Worm (Caenorhabditis elegans) whole organism, L2 larva: ENCODE measurements around the gene Y55H10A.2.

Experiments
- C34F6.9 ChIP-seq: fragments of 150-350 bp; optimal IDR thresholded peaks from 2 replicates; lab custom pipeline; 2014; ENCODE audit warnings: missing biosample characterization, missing genetic modification characterization
- R02D3.7 ChIP-seq: fragments of 150-350 bp; optimal IDR thresholded peaks from 2 replicates; lab custom pipeline; 2014; ENCODE audit warnings: missing biosample characterization, missing genetic modification characterization
- ZK546.5 ChIP-seq: sonication (generic microtip); optimal IDR thresholded peaks from 2 replicates; lab custom pipeline; 2017; ENCODE audit warnings: missing biosample characterization, missing genetic modification characterization
- alr-1 ChIP-seq: fragments of 150-350 bp; optimal IDR thresholded peaks from 2 replicates; lab custom pipeline; 2014; ENCODE audit warnings: missing biosample characterization, missing genetic modification characterization
- aly-2 ChIP-seq: fragments of 150-350 bp; optimal IDR thresholded peaks from 2 replicates; lab custom pipeline; 2014; ENCODE audit warnings: missing biosample characterization, missing genetic modification characterization
- ama-1 ChIP-seq: fragments of 150-350 bp; optimal IDR thresholded peaks from 2 replicates; lab custom pipeline; 2018; ENCODE audit warnings: inconsistent platforms
- blmp-1 ChIP-seq: sonication (generic microtip); optimal IDR thresholded peaks from 2 replicates; lab custom pipeline; 2017; ENCODE audit warnings: missing genetic modification characterization, mild to moderate bottlenecking, missing compliant biosample characterization, antibody characterized with exemption, moderate library complexity; ENCODE audit not compliant: insufficient read depth
- ceh-82 ChIP-seq: fragments of 150-350 bp; optimal IDR thresholded peaks from 2 replicates; lab custom pipeline; 2014; ENCODE audit warnings: missing biosample characterization, missing genetic modification characterization
- crh-2 ChIP-seq: sonication (generic microtip); optimal IDR thresholded peaks from 2 replicates; lab custom pipeline; 2017; ENCODE audit warnings: missing biosample characterization, missing genetic modification characterization
- egl-27 ChIP-seq: sonication (generic microtip); optimal IDR thresholded peaks from 3 replicates; lab custom pipeline; 2017; ENCODE audit warnings: missing biosample characterization, missing genetic modification reagents, missing genetic modification characterization
- elt-1 ChIP-seq: fragments of 150-350 bp; optimal IDR thresholded peaks from 2 replicates; lab custom pipeline; 2014; ENCODE audit warnings: missing biosample characterization, missing genetic modification characterization
- fos-1 ChIP-seq: fragments of 150-350 bp; optimal IDR thresholded peaks from 2 replicates; lab custom pipeline; 2014; ENCODE audit warnings: missing biosample characterization, missing genetic modification characterization
- gmeb-1 ChIP-seq: fragments of 150-350 bp; optimal IDR thresholded peaks from 2 replicates; lab custom pipeline; 2014; ENCODE audit warnings: missing biosample characterization, missing genetic modification characterization
- lin-11 ChIP-seq: fragments of 150-350 bp; sonication (generic microtip); optimal IDR thresholded peaks from 2 replicates; lab custom pipeline; 2014; ENCODE audit warnings: missing biosample characterization, missing genetic modification characterization, inconsistent platforms, mixed read lengths
- lin-13 ChIP-seq: fragments of 150-350 bp; optimal IDR thresholded peaks from 2 replicates; lab custom pipeline; 2014; ENCODE audit warnings: missing biosample characterization, missing genetic modification reagents, missing genetic modification characterization
- lin-39 ChIP-seq: fragments of 150-350 bp; optimal IDR thresholded peaks from 2 replicates; lab custom pipeline; 2014; ENCODE audit warnings: missing biosample characterization, missing genetic modification reagents, missing genetic modification characterization
- lsy-2 ChIP-seq, 2 experiments: fragments of 150-350 bp in 1 of 2; sonication (generic microtip) in 1 of 2; optimal IDR thresholded peaks; 2 replicates each; lab custom pipeline; 2014 to 2017; ENCODE audit warnings: missing biosample characterization in 2 of 2, missing genetic modification characterization in 2 of 2
- mab-5 ChIP-seq: fragments of 150-350 bp; optimal IDR thresholded peaks from 2 replicates; lab custom pipeline; 2014; ENCODE audit warnings: missing biosample characterization, missing genetic modification characterization
- mbf-1 ChIP-seq: sonication (generic microtip); optimal IDR thresholded peaks from 2 replicates; lab custom pipeline; 2017; ENCODE audit warnings: missing biosample characterization, missing genetic modification characterization
- nhr-10 ChIP-seq: sonication (generic microtip); optimal IDR thresholded peaks from 2 replicates; lab custom pipeline; 2017; ENCODE audit warnings: missing biosample characterization, missing genetic modification characterization
- nhr-12 ChIP-seq: fragments of 150-350 bp; optimal IDR thresholded peaks from 2 replicates; lab custom pipeline; 2014; ENCODE audit warnings: missing biosample characterization, missing genetic modification characterization
- nhr-23 ChIP-seq: fragments of 150-350 bp; optimal IDR thresholded peaks from 2 replicates; lab custom pipeline; 2014; ENCODE audit warnings: missing biosample characterization, missing genetic modification reagents, missing genetic modification characterization
- nhr-237 ChIP-seq: fragments of 150-350 bp; optimal IDR thresholded peaks from 2 replicates; lab custom pipeline; 2014; ENCODE audit warnings: missing biosample characterization, missing genetic modification characterization
- nhr-25 ChIP-seq: fragments of 150-350 bp; sonication (generic microtip); optimal IDR thresholded peaks from 3 replicates; lab custom pipeline; 2014; ENCODE audit warnings: missing biosample characterization, missing genetic modification characterization
- nhr-6 ChIP-seq: fragments of 150-350 bp; optimal IDR thresholded peaks from 2 replicates; lab custom pipeline; 2014; ENCODE audit warnings: missing biosample characterization, missing genetic modification characterization
- nhr-77 ChIP-seq: fragments of 150-350 bp; optimal IDR thresholded peaks from 2 replicates; lab custom pipeline; 2014; ENCODE audit warnings: missing biosample characterization, missing genetic modification characterization
- peb-1 ChIP-seq: fragments of 150-350 bp; optimal IDR thresholded peaks from 2 replicates; lab custom pipeline; 2014; ENCODE audit warnings: missing biosample characterization, missing genetic modification characterization
- sem-4 ChIP-seq: fragments of 150-350 bp; optimal IDR thresholded peaks from 2 replicates; lab custom pipeline; 2014; ENCODE audit warnings: missing biosample characterization, missing genetic modification reagents, missing genetic modification characterization
- skn-1 ChIP-seq: sonication (generic microtip); optimal IDR thresholded peaks from 2 replicates; lab custom pipeline; 2017; ENCODE audit warnings: missing biosample characterization, missing genetic modification characterization
- snpc-4 ChIP-seq: fragments of 150-350 bp; optimal IDR thresholded peaks from 2 replicates; lab custom pipeline; 2014; ENCODE audit warnings: missing biosample characterization, missing genetic modification characterization
- unc-55 ChIP-seq: fragments of 150-350 bp; sonication (generic microtip); optimal IDR thresholded peaks from 3 replicates; lab custom pipeline; 2014; ENCODE audit warnings: missing biosample characterization, missing genetic modification reagents, missing genetic modification characterization
- unc-62 ChIP-seq: fragments of 150-350 bp; optimal IDR thresholded peaks from 2 replicates; lab custom pipeline; 2014; ENCODE audit warnings: missing biosample characterization, missing genetic modification reagents, missing genetic modification characterization
- ztf-1 ChIP-seq: fragments of 200-800 bp; sonication (Bioruptor generic); conservative IDR thresholded peaks from 2 replicates; pipeline ENCODE4 v1.3.6; 2022; ENCODE audit warnings: missing genetic modification characterization, missing compliant biosample characterization
- ztf-11 ChIP-seq: sonication (generic microtip); optimal IDR thresholded peaks from 2 replicates; lab custom pipeline; 2017; ENCODE audit warnings: missing biosample characterization, missing genetic modification characterization
- ztf-4 ChIP-seq: fragments of 150-350 bp; optimal IDR thresholded peaks from 2 replicates; lab custom pipeline; 2014; ENCODE audit warnings: missing biosample characterization, missing genetic modification characterization

The Y55H10A.2 gene

DNA sequence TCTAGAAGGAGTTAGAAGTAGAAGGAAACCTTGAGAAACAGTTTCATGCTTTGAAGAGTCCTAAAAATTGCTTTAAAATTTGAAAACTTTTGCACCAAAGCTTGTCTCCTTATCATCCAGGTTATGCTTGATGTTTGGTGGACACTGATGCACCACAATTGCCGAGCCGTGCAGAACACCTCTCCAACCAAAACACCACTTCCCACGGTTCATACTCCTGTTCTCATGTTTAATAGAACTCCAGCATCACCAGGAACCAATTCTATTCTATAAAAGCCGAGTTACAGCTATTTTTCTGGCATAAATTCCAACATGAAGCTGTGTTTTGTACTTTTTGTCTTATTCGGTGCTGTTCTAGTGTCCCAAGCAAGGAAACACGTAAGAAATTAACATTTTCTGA lies 22.2 kb upstream of the Y55H10A.2 start, which contains the start of gene F42A6.2:
Gene F42A6.2, plus strand, starts transcription at position 301 of the 400 bp plus-strand sequence.
- TF ChIP-seq lin-13 (GFP tag; lab: Kevin White, UChicago) (no peak), sem-4 (tag; lab: Kevin White, UChicago) (no peak), nhr-10 (tag; lab: Kevin White, UChicago) (no peak), peb-1 (no peak)

DNA sequence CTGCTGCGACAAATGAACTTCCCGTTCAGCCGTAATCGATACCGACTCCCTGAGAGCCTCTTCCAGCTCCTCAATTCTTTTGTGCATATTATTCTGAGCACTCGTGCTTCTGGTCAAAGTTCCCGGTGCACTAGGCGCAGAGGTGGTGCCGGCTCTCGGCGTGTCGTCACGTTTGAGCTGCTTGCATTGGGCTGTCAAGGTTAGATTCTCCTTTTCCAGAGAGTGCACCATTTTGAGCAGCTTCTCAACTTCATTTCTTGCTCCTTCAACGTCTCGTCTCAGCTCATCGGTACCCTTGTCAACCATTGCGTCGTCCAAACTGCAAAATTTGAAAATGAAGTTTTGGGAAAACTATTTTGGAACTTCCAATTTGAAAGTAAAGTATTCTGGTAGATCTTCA lies 17.8 kb upstream of the Y55H10A.2 start:
- TF ChIP-seq ztf-4, result no peak
- TF ChIP-seq fos-1 (tag; lab: Kevin White, UChicago), result no peak
- no peak for TF ChIP-seq lin-39 (tag; lab: Kevin White, UChicago)
- TF ChIP-seq ceh-82 (tag; lab: Kevin White, UChicago), result no peak
- TF ChIP-seq sem-4 (tag; lab: Kevin White, UChicago), result no peak
- TF ChIP-seq snpc-4 (tag; lab: Kevin White, UChicago), result no peak
- no peak for TF ChIP-seq blmp-1 (tag; lab: Kevin White, UChicago)
- no peak for TF ChIP-seq mab-5 (tag; lab: Kevin White, UChicago)
- TF ChIP-seq ztf-11 (tag; lab: Kevin White, UChicago), result no peak
- TF ChIP-seq lsy-2 (tag; optimal IDR thresholded peaks at IDR 0.05; lab: Kevin White, UChicago), result no peak
- TF ChIP-seq nhr-237 (tag; lab: Kevin White, UChicago), result no peak
- no peak for TF ChIP-seq peb-1
- no peak for TF ChIP-seq crh-2 (tag; lab: Kevin White, UChicago)
- no peak for TF ChIP-seq gmeb-1 (tag; lab: Kevin White, UChicago)
- TF ChIP-seq C34F6.9, result no peak
- no peak for TF ChIP-seq ZK546.5 (tag; lab: Kevin White, UChicago)
- no peak for TF ChIP-seq alr-1 (tag; lab: Kevin White, UChicago)
- no peak for TF ChIP-seq lin-11 (tag; lab: Kevin White, UChicago)

DNA sequence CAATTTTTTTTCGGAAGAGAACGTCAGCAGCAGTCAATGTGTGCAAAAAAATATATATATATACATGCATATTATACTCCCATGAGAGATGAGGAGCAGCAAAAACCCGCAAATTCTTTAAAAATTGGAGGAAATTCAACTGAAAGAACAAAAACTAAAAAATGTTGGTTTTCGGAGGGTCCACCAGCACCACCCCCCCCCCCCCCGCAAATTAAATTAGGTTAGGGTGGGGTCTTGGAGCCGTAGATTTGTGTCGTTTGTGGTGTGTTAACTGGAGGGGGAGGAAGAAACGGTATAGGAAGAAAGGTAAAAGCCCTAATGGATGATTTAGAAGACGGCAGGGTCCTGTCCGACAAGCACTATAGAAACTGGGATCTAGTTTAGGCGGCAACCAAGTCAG lies 15.0 kb upstream of the Y55H10A.2 start:
- no peak for TF ChIP-seq nhr-10 (tag; lab: Kevin White, UChicago)
- TF ChIP-seq nhr-237 (tag; lab: Kevin White, UChicago), result no peak
- TF ChIP-seq mbf-1 (tag; lab: Kevin White, UChicago), result no peak
- TF ChIP-seq alr-1 (tag; lab: Kevin White, UChicago), result no peak
- TF ChIP-seq nhr-77 (tag; lab: Kevin White, UChicago), result no peak
- no peak for TF ChIP-seq nhr-25 (tag; lab: Kevin White, UChicago)
- TF ChIP-seq nhr-6 (tag; lab: Kevin White, UChicago), result no peak
- no peak for TF ChIP-seq elt-1 (tag; lab: Kevin White, UChicago)
- TF ChIP-seq ztf-1 (GFP tag; lab: Robert Waterston, UW), result no peak
- TF ChIP-seq, all 48 proteins: peak for 0

DNA sequence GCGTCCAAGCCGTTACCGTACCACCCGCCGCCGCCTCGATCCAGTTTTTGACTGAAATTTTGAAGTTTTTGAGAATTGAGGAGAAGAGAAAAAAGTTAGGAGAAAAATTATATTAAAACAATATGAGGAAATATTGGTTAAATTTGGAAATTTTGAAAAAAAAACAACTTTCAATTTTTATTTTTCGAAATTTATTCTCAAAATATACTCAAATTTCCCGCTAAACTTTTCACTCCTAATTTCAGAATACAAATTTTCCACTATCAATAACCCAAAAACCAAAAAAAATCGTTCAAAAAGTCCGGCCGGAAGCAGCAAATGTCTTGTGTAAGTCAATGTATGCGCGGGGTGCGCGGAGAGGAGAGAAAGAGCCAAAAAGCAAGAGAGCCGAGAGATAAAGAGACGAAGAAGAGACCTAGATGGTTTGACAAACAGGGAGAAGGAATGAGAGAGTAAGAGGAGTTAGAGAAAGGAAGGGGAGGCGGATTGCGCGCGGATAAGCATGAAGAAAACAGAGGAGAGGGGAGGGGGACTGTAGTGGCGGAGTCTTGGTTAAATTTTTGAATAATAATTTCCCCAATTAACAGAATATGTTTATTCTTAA lies 13.2 kb upstream of the Y55H10A.2 start, which contains the start of gene elks-1:
Gene elks-1, minus strand, starts transcription at position 51 of the 604 bp plus-strand sequence.
- TF ChIP-seq nhr-23 (tag; lab: Kevin White, UChicago) (no peak), ztf-11 (tag; lab: Kevin White, UChicago) (no peak), unc-55 (GFP tag; lab: Kevin White, UChicago) (peak; percentile 51), lsy-2 (tag; optimal IDR thresholded peaks at IDR 0.05; lab: Kevin White, UChicago) (peak in 1 of 2 experiments; percentile 40), ama-1 (no peak), unc-62 (GFP tag; lab: Kevin White, UChicago) (no peak), ztf-1 (GFP tag; lab: Robert Waterston, UW) (no peak), ZK546.5 (tag; lab: Kevin White, UChicago) (no peak), R02D3.7 (tag; lab: Kevin White, UChicago) (no peak), gmeb-1 (tag; lab: Kevin White, UChicago) (no peak), C34F6.9 (peak; percentile 11), mab-5 (tag; lab: Kevin White, UChicago) (no peak), egl-27 (no peak), mbf-1 (tag; lab: Kevin White, UChicago) (no peak), sem-4 (tag; lab: Kevin White, UChicago) (peak; percentile 8), nhr-12 (tag; lab: Kevin White, UChicago) (no peak)
- TF ChIP-seq, all 48 proteins: peak for 4

DNA sequence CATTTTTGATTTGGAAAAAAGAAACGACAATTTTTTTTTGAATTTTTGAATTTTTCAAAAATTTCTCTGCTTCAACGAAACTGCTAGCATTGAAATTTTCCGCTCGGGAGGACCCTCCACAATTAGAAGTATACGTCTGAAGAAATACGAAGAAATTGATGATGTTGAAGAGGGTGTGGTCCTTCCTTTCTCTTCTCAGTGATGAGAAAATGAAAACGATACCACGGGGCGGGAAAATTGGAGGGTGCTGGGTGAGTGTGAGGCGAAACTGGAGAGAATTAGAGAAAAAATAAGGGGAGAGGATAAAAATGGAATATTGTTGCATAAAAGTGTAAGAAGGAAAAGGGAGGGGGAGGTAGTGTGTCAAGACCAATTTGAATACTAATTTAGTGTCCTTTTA lies 11.3 kb upstream of the Y55H10A.2 start:
- no peak for TF ChIP-seq aly-2 (tag; lab: Kevin White, UChicago)
- TF ChIP-seq nhr-77 (tag; lab: Kevin White, UChicago), result no peak
- TF ChIP-seq blmp-1 (tag; lab: Kevin White, UChicago), result peak; percentile 58
- no peak for TF ChIP-seq skn-1
- TF ChIP-seq peb-1, result no peak
